Worm (Caenorhabditis elegans) whole organism, midembryonic: ENCODE data around the gene lsm-1.

Experiments used
- T22C8.4 ChIP-seq: fragments of 200-800 bp; sonication (Bioruptor generic); IDR thresholded peaks from 2 replicates; pipeline ENCODE4 v1.3.6; 2022; ENCODE audit warnings: missing genetic modification characterization, missing compliant biosample characterization
- cog-1 ChIP-seq: sonication (generic microtip); optimal IDR thresholded peaks from 2 replicates; lab custom pipeline; 2016; ENCODE audit warnings: missing genetic modification characterization, missing compliant biosample characterization
- flt-1 ChIP-seq: fragments of 200-800 bp; sonication (Bioruptor generic); IDR thresholded peaks from 2 replicates; pipeline ENCODE4 v1.3.6; 2022; ENCODE audit warnings: missing genetic modification characterization, missing compliant biosample characterization
- klf-2 ChIP-seq: fragments of 200-800 bp; sonication (Bioruptor generic); conservative IDR thresholded peaks from 2 replicates; pipeline ENCODE4 v1.3.6; 2022; ENCODE audit warnings: missing genetic modification reagents, missing genetic modification characterization, missing compliant biosample characterization
- med-1 ChIP-seq: sonication (generic microtip); optimal IDR thresholded peaks from 2 replicates; lab custom pipeline; 2017; ENCODE audit warnings: missing genetic modification characterization, mild to moderate bottlenecking, missing compliant biosample characterization, antibody characterized with exemption, missing genetic modification reagents; ENCODE audit not compliant: insufficient read depth
- ref-1 ChIP-seq: fragments of 200-800 bp; sonication (Bioruptor generic); conservative IDR thresholded peaks from 2 replicates; pipeline ENCODE4 v1.3.6; 2022; ENCODE audit warnings: missing genetic modification reagents, missing genetic modification characterization, missing compliant biosample characterization
- tab-1 ChIP-seq: fragments of 200-800 bp; sonication (Bioruptor generic); IDR thresholded peaks from 2 replicates; pipeline ENCODE4 v1.3.6; 2022; ENCODE audit warnings: missing genetic modification characterization, missing compliant biosample characterization
- ztf-23 ChIP-seq: fragments of 200-800 bp; sonication (Bioruptor generic); IDR thresholded peaks from 2 replicates; pipeline ENCODE4 v1.3.6; 2022; ENCODE audit warnings: missing genetic modification reagents, missing genetic modification characterization, missing compliant biosample characterization
- ztf-29 ChIP-seq: fragments of 200-800 bp; sonication (Bioruptor generic); IDR thresholded peaks from 2 replicates; pipeline ENCODE4 v1.3.6; 2022; ENCODE audit warnings: missing genetic modification reagents, missing genetic modification characterization, missing compliant biosample characterization

The lsm-1 gene

DNA sequence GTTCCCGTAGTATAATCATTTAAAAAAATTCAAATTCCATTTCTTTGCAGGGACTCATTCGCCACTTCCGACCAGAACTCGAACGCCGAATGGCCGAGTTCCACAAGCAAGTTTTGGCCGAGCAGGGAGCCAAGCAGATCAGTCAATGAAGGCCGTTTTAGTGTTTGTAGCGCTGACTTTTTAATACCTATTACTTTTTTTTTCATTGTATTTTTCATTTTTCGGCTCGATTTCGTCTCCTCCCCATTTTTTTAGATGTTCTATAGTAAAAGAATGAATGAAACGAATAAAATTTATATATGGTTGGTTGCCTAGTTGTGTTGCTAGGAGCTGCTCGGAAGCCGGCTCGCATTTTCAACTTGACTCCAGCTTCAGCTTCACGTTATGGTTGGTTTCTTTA is 26.9 kb upstream of the lsm-1 start, which contains the start of gene C09H10.4:
TSS of gene C09H10.4 (plus strand) at position 301 of the 400 bp plus-strand sequence.
- TF ChIP-seq flt-1 (GFP tag; lab: Robert Waterston, UW) (no peak), tab-1 (GFP tag; lab: Robert Waterston, UW) (no peak), ztf-29 (GFP tag; lab: Robert Waterston, UW) (no peak), T22C8.4 (GFP tag; lab: Robert Waterston, UW) (no peak), ztf-23 (GFP tag; lab: Robert Waterston, UW) (no peak), cog-1 (tag; lab: Kevin White, UChicago) (no peak), med-1 (GFP tag; lab: Kevin White, UChicago) (no peak), ref-1 (GFP tag; lab: Robert Waterston, UW) (no peak), klf-2 (GFP tag; lab: Robert Waterston, UW) (no peak)

DNA sequence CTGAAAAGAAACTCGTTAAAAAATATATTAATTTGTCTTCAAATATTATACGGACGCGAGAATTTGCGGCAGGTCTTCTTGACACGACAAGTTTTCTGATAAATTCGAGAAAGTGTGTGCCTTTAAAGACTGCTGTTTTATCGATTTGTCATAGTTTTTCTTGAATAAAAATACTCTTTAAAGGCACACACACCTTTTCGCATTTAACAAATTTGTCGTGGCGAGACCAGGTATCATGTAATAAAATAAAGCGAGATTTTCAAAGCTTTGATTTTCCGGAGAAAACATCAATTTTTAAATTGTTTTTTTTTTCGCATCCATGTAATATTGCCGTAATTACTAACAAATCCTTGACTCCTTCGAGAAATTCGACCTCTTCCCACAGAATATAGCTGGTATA is 25.6 kb upstream of the lsm-1 start:
- no peak for TF ChIP-seq flt-1 (GFP tag; lab: Robert Waterston, UW)
- TF ChIP-seq med-1 (GFP tag; lab: Kevin White, UChicago) = no peak
- TF ChIP-seq klf-2 (GFP tag; lab: Robert Waterston, UW) = no peak
- no peak for TF ChIP-seq ztf-23 (GFP tag; lab: Robert Waterston, UW)
- no peak for TF ChIP-seq T22C8.4 (GFP tag; lab: Robert Waterston, UW)
- TF ChIP-seq ref-1 (GFP tag; lab: Robert Waterston, UW) = no peak
- no peak for TF ChIP-seq cog-1 (tag; lab: Kevin White, UChicago)
- no peak for TF ChIP-seq ztf-29 (GFP tag; lab: Robert Waterston, UW)
- no peak for TF ChIP-seq tab-1 (GFP tag; lab: Robert Waterston, UW)

DNA sequence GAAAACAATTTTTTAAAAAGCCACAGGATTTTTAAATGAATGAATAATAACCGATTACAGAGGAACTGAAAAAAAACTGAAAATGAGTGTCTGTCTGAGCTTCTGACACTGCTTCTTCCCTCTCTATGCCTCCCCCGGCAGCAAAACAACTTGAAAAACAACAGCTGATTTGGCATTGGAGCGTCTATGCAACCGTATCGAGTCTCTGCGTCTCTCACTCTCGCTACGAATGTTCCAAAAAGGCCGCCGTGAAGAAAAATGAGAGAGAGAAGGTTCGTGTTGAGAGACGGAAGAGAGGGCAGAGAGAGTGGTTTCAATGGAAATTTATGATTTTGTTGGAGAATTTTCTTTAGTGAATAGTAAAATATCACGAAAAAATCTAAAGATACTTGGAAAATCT is 23.7 kb upstream of the lsm-1 start:
- no peak for TF ChIP-seq med-1 (GFP tag; lab: Kevin White, UChicago)
- peak; percentile 29 for TF ChIP-seq cog-1 (tag; lab: Kevin White, UChicago)

DNA sequence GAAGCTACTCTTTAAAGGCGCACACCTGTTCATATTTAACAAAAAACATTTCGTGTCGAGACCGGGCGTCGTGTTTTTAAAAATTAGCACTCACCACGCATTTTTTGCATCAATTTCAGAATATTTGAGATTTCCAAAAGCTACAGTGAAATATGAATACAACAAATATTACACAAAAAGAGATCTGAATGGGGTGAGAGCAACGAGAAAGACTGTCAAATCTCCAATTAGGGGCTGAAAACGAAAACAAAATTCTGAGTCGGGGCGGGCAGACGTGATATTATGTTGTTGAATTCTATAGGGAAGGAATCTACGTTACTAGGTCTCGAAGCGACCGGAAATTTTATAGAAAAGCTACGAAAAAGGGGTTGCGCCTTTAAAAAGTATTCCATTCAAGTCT is 23.1 kb upstream of the lsm-1 start, which contains the start of gene C09H10.5:
TSS of gene C09H10.5 (minus strand) at position 101 of the 400 bp plus-strand sequence.
- TF ChIP-seq flt-1 (GFP tag; lab: Robert Waterston, UW) (no peak), ref-1 (GFP tag; lab: Robert Waterston, UW) (no peak), ztf-29 (GFP tag; lab: Robert Waterston, UW) (no peak), med-1 (GFP tag; lab: Kevin White, UChicago) (no peak), tab-1 (GFP tag; lab: Robert Waterston, UW) (no peak), T22C8.4 (GFP tag; lab: Robert Waterston, UW) (no peak), ztf-23 (GFP tag; lab: Robert Waterston, UW) (no peak)

DNA sequence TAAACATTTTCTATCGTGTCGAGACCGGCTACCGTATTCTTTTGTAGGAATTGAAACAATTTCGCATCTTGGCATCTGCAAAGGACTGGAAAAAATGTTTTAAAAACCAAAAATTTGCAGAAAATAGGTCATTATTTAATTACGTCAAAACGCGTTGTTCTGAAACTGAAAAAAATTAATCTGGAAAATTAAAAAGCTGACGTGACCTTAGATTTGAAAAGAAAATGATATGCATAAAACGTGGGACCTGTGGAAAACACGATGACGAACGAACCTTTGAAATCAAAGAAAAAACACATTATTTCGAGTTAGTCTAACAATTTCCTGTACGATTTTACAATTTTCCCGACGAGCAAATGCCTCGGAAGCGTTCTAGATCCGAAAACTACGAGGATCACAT is 22.6 kb upstream of the lsm-1 start, which contains the start of gene C09H10.9:
TSS of gene C09H10.9 (plus strand) at position 301 of the 400 bp plus-strand sequence.
- TF ChIP-seq flt-1 (GFP tag; lab: Robert Waterston, UW) (no peak), cog-1 (tag; lab: Kevin White, UChicago) (no peak), ztf-23 (GFP tag; lab: Robert Waterston, UW) (no peak), med-1 (GFP tag; lab: Kevin White, UChicago) (no peak), tab-1 (GFP tag; lab: Robert Waterston, UW) (no peak), klf-2 (GFP tag; lab: Robert Waterston, UW) (no peak), ref-1 (GFP tag; lab: Robert Waterston, UW) (no peak), ztf-29 (GFP tag; lab: Robert Waterston, UW) (no peak), T22C8.4 (GFP tag; lab: Robert Waterston, UW) (no peak)

DNA sequence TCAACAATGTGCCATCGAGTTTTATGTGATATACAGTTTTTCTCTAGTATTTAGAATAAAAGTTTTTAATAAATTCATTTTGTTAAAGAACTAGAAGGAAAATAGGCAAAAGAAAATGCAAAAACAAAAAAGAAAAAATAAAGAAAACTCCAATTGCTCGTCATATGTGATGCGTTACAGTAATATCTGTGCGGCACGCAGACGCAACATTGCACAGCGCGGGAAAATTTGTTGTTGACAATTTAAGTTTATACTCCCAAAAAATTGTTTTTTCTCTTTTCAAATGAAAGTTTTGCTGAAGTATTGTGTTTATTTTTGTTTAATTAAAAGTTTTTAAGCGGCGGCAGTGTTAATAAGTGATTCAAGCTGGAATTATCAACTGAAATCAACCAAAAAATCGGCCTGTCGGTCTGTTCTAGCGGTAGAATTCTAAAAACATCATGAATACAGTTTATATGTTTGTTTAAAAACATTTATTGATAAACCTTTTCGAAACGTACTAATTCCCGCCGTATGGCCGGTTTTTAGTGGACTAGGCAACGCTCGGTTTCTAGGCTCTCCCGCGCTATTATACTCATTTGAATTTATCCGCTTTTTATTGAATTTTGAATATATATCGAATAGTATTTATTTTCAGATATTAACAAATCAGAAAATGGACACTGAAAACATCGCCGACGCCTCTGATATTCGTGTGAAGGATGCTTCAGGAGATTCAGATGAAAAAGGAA is 20.6 kb upstream of the lsm-1 start, which contains the start of gene nasp-1:
TSS of gene nasp-1 (plus strand) at position 632 of the 731 bp plus-strand sequence.
- TF ChIP-seq tab-1 (GFP tag; lab: Robert Waterston, UW) (no peak), T22C8.4 (GFP tag; lab: Robert Waterston, UW) (no peak), med-1 (GFP tag; lab: Kevin White, UChicago) (no peak), ztf-23 (GFP tag; lab: Robert Waterston, UW) (no peak), flt-1 (GFP tag; lab: Robert Waterston, UW) (no peak), klf-2 (GFP tag; lab: Robert Waterston, UW) (no peak), ztf-29 (GFP tag; lab: Robert Waterston, UW) (no peak), ref-1 (GFP tag; lab: Robert Waterston, UW) (no peak), cog-1 (tag; lab: Kevin White, UChicago) (no peak)

DNA sequence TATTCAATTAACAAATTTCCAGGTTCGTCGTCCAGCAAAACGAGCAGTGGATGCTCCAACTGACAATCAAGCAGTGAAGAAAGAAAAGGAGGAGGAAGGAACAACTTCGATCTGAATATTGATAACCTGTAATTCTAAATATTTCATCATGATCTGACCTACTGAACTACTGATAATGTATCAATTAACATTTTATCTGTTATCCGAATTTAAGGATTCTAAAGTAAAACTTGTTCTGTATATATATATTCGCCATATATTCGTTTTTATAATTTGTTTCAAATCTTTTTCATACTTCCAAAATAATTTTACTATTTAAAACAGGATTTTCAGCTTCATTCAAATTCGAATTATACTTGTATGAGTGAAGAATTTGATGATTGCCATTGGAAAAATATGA is 18.9 kb upstream of the lsm-1 start, which contains the start of gene apc-17:
TSS of gene apc-17 (plus strand) at position 301 of the 400 bp plus-strand sequence.
- TF ChIP-seq med-1 (GFP tag; lab: Kevin White, UChicago) (no peak), ztf-23 (GFP tag; lab: Robert Waterston, UW) (no peak), ref-1 (GFP tag; lab: Robert Waterston, UW) (no peak), ztf-29 (GFP tag; lab: Robert Waterston, UW) (no peak)

DNA sequence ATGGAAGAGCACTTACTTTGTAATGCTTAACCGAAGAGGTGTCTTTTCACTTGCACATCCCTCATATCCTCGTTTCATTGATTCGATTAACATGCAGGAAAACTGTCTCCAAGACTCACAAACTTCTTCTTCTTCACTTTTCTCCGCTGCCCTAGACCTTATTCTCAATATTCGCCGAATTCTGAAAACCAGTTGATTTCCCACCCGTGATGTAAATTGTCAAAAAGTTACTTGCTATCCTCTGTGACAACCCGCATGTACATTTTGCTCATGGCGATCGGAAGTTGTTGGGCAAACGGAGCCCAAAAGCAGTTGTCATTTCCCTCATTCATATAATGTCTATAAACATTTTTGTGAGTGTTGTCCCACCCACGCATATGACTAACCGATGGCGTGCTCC is 16.3 kb upstream of the lsm-1 start:
- TF ChIP-seq ref-1 (GFP tag; lab: Robert Waterston, UW) (no peak), ztf-29 (GFP tag; lab: Robert Waterston, UW) (no peak), cog-1 (tag; lab: Kevin White, UChicago) (no peak), tab-1 (GFP tag; lab: Robert Waterston, UW) (no peak), klf-2 (GFP tag; lab: Robert Waterston, UW) (no peak), flt-1 (GFP tag; lab: Robert Waterston, UW) (no peak), med-1 (GFP tag; lab: Kevin White, UChicago) (no peak), T22C8.4 (GFP tag; lab: Robert Waterston, UW) (no peak), ztf-23 (GFP tag; lab: Robert Waterston, UW) (no peak)

DNA sequence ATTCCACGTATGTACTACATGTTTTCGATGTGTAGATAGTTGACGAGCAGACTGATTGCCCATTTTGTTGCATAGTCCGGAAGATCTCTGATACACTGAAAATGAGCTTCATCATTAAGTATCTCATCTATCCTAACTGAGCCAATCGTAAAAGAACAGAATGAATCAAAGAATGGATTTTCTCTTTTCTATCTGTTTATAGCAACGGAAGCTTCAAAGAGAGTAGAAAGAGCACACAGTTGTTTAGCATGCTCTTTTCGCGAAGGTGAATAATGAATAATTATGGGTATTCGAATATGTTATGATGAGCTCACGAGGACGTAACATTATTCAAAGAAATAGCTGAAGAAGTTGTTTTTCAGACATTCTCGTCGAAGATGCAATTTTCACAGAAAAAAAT is 15.6 kb upstream of the lsm-1 start, which contains the start of gene glb-4:
TSS of gene glb-4 (minus strand) at position 101 of the 400 bp plus-strand sequence.
- TF ChIP-seq med-1 (GFP tag; lab: Kevin White, UChicago) (no peak), klf-2 (GFP tag; lab: Robert Waterston, UW) (no peak), flt-1 (GFP tag; lab: Robert Waterston, UW) (no peak), cog-1 (tag; lab: Kevin White, UChicago) (no peak), T22C8.4 (GFP tag; lab: Robert Waterston, UW) (no peak), ztf-23 (GFP tag; lab: Robert Waterston, UW) (no peak), ztf-29 (GFP tag; lab: Robert Waterston, UW) (no peak), ref-1 (GFP tag; lab: Robert Waterston, UW) (no peak), tab-1 (GFP tag; lab: Robert Waterston, UW) (no peak)
